Fruit fly (Drosophila melanogaster): Measurements from ENCODE around the gene CG43389.

CG43389 gene

DNA sequence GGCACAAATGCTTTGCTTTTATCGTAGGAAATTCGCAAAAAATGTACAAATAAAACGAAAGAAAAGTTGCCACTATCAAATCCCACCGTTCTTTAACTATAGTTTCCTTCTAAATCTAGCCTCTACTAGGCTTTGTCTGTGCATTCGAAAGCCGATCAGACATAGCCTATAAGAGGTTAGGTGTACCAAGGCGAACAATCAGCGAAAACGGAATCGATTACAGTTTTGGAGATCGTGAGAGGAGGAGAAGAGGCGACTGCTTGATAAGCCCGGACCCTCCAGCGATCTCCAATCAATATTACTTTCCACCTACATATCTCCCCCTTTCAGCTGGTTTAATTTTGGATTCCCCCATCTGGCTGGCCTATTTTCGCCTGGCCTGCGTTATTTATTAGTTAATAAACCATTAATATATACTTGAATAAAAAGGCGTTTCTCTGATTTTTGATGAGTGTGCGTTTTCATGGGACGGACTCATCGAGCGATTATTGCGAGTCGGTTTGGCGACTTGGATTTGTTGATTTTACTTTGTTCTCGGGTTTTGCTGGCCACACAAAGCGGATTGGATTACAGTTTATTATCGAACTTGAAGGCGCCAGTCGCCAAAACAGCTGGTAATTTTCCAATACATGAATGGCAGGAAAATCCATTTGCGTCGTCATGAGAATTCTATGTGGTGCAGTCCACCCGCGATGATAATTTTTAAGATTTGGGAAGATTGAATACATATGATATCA, 3.3 kb downstream of the CG43389 start:
- TF ChIP-seq CG7101 (tag; optimal IDR thresholded peaks at IDR 0.05) (no peak), tj (GFP tag; optimal IDR thresholded peaks at IDR 0.05) (peak; percentile 84), cnc (optimal IDR thresholded peaks at IDR 0.05) (peak in 1 of 2 experiments; percentile 15), pad (GFP tag; optimal IDR thresholded peaks at IDR 0.05) (peak; percentile 95)

DNA sequence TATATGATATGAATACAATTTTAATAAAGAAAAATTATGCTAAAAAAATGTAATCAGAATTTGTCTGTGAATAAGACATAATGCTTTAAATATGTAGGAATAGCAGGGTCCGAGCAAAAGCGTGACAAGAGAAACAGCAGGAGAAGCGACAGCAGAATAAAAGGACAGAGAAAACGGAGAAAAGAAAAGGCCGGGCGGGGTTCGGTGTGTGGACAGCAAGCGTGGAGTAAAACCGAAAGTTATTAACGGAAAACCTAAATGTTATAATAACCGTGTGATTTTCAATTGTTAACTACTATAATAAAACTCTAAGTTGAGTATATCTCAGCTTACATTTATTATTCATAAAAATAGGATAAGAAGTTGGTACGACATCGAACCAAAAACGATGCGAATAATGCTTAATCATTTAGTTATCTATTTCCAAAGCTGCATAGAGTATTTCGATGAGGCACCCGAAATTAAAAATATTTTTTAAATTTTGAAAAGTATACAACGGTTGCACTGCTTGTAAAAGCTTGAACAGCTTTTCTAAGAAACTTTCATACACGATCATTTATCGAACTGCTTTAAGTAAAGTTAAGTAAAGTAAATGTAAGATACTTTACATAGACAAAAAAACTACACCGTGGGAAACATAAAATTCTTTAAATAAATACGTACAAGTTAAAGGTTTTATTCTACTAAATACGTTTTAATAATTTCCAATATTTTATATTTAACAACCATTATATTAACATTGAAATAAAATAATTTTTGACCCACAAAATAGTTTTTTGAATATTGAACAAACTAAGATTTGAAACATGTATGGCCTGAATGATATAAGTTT, 4.1 kb downstream of the CG43389 start:
- TF ChIP-seq kay (GFP tag; ENCODE audit: borderline replicate concordance) (peak; percentile 1), cic (GFP tag; optimal IDR thresholded peaks at IDR 0.05) (no peak), Crg-1 (GFP tag; optimal IDR thresholded peaks at IDR 0.05) (no peak), CG7101 (tag; optimal IDR thresholded peaks at IDR 0.05) (no peak)

DNA sequence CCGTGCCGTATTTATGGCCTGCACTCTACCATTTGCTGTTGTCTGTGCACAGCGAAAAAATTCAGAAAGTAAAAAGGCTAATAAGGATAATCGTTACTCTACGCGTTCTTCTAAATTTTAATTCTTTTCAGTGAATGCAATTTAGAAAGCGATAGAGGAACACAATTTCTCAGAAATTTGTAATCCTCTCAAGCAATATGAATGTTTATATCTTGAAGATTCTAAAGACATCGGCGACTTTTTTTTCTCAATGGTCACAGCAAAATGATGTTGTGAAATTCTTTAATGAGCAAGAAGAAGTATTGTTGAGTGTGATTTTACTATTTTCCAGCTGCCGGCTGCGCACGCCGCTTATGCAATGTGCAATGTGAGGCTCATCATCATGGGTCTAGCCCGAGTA, 5.1 kb downstream of the CG43389 start:
- no peak for TF ChIP-seq tj (GFP tag; optimal IDR thresholded peaks at IDR 0.05)

DNA sequence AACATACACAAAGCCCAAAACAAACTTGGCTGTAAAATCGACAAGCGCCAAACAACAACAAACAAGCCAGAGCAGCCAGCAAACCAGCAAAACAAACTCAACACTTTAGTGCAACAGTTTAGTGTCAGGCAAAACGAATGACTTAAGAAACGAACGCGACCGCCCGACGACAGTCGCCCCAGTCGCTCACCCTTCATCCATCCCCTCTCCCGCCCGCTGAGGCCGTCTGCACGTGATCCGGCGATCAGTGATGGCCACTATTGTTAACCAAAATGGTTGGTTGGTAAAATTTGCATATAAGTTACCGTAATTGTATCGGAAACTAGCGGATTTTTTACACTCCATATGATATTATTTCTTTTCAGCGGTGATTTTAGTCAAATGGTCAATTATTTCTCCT, 5.8 kb downstream of the CG43389 start:
- TF ChIP-seq CG12768 (GFP tag; optimal IDR thresholded peaks at IDR 0.05) (no peak), CG1620 (GFP tag; optimal IDR thresholded peaks at IDR 0.05) (no peak), Hr96 (GFP tag; optimal IDR thresholded peaks at IDR 0.05) (no peak), CG5204 (GFP tag; optimal IDR thresholded peaks at IDR 0.05) (no peak), Crg-1 (GFP tag; optimal IDR thresholded peaks at IDR 0.05) (no peak), Clk (GFP tag; optimal IDR thresholded peaks at IDR 0.05) (no peak), CG33017 (tag; optimal IDR thresholded peaks at IDR 0.05) (no peak), toe (GFP tag; optimal IDR thresholded peaks at IDR 0.05) (no peak), ovo (GFP tag; optimal IDR thresholded peaks at IDR 0.05) (no peak), CG7101 (tag; optimal IDR thresholded peaks at IDR 0.05) (no peak), tj (GFP tag; optimal IDR thresholded peaks at IDR 0.05) (no peak), CG7045 (GFP tag; optimal IDR thresholded peaks at IDR 0.05) (no peak), cic (GFP tag; optimal IDR thresholded peaks at IDR 0.05) (no peak), kay (GFP tag; ENCODE audit: borderline replicate concordance) (no peak), bab1 (GFP tag; optimal IDR thresholded peaks at IDR 0.05) (no peak), CG14711 (tag; optimal IDR thresholded peaks at IDR 0.05) (no peak)

DNA sequence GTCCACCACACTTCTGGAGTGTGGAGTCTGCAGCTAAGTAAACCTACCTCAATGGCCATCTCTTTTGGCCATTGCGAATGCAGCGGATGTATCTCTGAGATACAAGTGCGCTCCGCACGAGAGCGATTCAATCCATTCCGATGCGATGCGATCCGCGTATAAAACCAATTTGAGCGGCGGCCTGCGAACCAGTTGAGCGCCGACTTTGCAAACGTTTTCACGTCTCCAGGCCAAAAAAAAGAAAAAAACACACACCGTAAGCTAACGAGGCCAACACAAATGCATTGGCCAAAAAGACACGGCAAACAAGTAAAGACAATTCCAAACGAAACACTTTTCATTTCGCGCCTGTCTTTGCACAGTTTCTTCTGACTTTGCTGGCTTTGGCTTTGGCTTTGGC, 9.9 kb downstream of the CG43389 start, which contains the start of gene ckd:
ckd (plus strand) TSS at position 189 of the 400 bp plus-strand sequence.
- TF ChIP-seq bab1 (GFP tag; optimal IDR thresholded peaks at IDR 0.05) (no peak), Crg-1 (GFP tag; optimal IDR thresholded peaks at IDR 0.05) (no peak), CG14711 (tag; optimal IDR thresholded peaks at IDR 0.05) (no peak), kay (GFP tag; ENCODE audit: borderline replicate concordance) (no peak), CG12768 (GFP tag; optimal IDR thresholded peaks at IDR 0.05) (no peak), cic (GFP tag; optimal IDR thresholded peaks at IDR 0.05) (no peak), Mnt (GFP tag; optimal IDR thresholded peaks at IDR 0.05) (no peak), CG7045 (GFP tag; optimal IDR thresholded peaks at IDR 0.05) (no peak), CG33017 (tag; optimal IDR thresholded peaks at IDR 0.05) (no peak), CG11617 (GFP tag; optimal IDR thresholded peaks at IDR 0.05) (no peak), toe (GFP tag; optimal IDR thresholded peaks at IDR 0.05) (no peak), ovo (GFP tag; optimal IDR thresholded peaks at IDR 0.05) (no peak), CG7101 (tag; optimal IDR thresholded peaks at IDR 0.05) (no peak), CG1620 (GFP tag; optimal IDR thresholded peaks at IDR 0.05) (no peak), tj (GFP tag; optimal IDR thresholded peaks at IDR 0.05) (no peak), Clk (GFP tag; optimal IDR thresholded peaks at IDR 0.05) (no peak)

DNA sequence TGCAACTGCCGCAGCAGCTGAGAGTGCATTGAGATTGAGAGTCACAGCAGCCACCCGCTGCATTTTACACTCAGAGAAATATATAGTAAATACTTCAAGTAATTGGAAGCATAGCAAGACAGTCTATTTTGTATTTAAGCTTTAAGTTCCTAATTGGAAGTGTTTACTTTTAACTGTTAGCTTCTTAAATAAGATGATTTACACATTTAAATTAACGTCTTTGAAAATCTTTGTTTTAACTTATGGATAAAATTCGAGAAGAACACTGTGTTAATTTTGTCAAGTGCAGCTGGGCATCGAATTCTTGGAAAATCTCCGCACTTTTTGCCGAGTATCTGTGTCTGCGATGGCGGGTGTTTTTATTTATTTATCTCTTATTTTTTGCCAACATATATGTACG, 11.9 kb downstream of the CG43389 start:
- TF ChIP-seq CG7045 (GFP tag; optimal IDR thresholded peaks at IDR 0.05) (no peak), CG7101 (tag; optimal IDR thresholded peaks at IDR 0.05) (no peak), CG33017 (tag; optimal IDR thresholded peaks at IDR 0.05) (no peak), CG1620 (GFP tag; optimal IDR thresholded peaks at IDR 0.05) (no peak), CG5204 (GFP tag; optimal IDR thresholded peaks at IDR 0.05) (no peak), Crg-1 (GFP tag; optimal IDR thresholded peaks at IDR 0.05) (no peak), ovo (GFP tag; optimal IDR thresholded peaks at IDR 0.05) (no peak), kay (GFP tag; ENCODE audit: borderline replicate concordance) (no peak), CG14711 (tag; optimal IDR thresholded peaks at IDR 0.05) (no peak), Mnt (GFP tag; optimal IDR thresholded peaks at IDR 0.05) (no peak), toe (GFP tag; optimal IDR thresholded peaks at IDR 0.05) (no peak), bab1 (GFP tag; optimal IDR thresholded peaks at IDR 0.05) (no peak), tj (GFP tag; optimal IDR thresholded peaks at IDR 0.05) (no peak), Clk (GFP tag; optimal IDR thresholded peaks at IDR 0.05) (no peak), cnc (optimal IDR thresholded peaks at IDR 0.05) (no peak), pad (GFP tag; optimal IDR thresholded peaks at IDR 0.05) (no peak)

DNA sequence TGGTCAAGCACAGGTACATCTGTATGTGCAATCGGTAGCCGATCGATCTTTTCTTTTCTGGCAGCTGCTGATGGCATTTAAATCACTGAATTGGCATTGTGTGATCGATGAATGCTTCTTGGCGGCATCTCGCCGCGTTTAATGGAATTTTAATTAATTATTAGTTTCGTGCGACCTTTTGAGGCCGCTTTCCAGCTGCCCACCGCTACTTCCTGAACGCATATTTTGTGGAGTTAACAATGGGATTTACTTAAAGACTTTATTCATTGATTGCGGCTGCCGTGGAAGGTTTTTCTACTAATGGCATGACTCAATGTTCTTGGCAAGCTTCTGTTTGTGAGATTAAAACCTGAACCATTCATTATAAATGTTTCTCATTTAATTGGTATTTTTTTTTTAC, 13.8 kb downstream of the CG43389 start:
- TF ChIP-seq Crg-1 (GFP tag; optimal IDR thresholded peaks at IDR 0.05) (no peak), Clk (GFP tag; optimal IDR thresholded peaks at IDR 0.05) (no peak), CG7045 (GFP tag; optimal IDR thresholded peaks at IDR 0.05) (no peak), CG11617 (GFP tag; optimal IDR thresholded peaks at IDR 0.05) (no peak), Hr96 (GFP tag; optimal IDR thresholded peaks at IDR 0.05) (no peak)
